Fruit fly (Drosophila melanogaster) Kc167 (cell line): ENCODE results near the gene Tbc1d22.

Experiments
- Myc ChIP-seq: fragments of >200 bp; optimal IDR thresholded peaks from 2 replicates; lab custom pipeline; 2017; ENCODE audit warnings: missing external identifiers
- Sin3A ChIP-seq: fragments of >200 bp; optimal IDR thresholded peaks from 2 replicates; lab custom pipeline; 2018; ENCODE audit warnings: missing external identifiers
- h ChIP-seq: fragments of >200 bp; optimal IDR thresholded peaks from 3 replicates; lab custom pipeline; 2018; ENCODE audit warnings: missing external identifiers
- insv ChIP-seq: fragments of >200 bp; optimal IDR thresholded peaks from 3 replicates; lab custom pipeline; 2018; ENCODE audit warnings: missing external identifiers
- psq ChIP-seq: fragments of >200 bp; optimal IDR thresholded peaks from 2 replicates; lab custom pipeline; 2017; ENCODE audit warnings: missing external identifiers
- ttk ChIP-seq: sonication (Bioruptor generic); optimal IDR thresholded peaks from 2 replicates; lab custom pipeline; 2017; ENCODE audit warnings: missing external identifiers

DNA sequence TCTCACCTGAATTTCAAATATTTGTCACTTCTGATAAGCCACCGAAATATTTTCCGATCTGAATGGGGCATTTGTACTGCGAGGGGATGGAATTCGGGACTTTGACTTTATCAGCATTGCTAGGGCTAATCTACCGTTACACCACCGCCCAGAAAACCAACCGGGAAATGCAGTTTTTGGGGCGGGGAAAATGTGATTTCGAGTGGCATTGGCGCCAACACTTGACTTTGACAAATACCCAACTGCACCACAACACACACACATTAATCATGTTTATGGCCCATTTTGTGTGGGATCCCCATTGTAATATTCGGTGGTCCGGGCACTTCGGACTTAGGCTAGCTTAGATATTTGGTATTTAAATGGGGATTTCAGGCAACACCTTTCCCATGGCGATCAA lies 23.0 kb upstream of the Tbc1d22 start:
- no peak for TF ChIP-seq insv
- no peak for TF ChIP-seq psq (lab: Kevin White, UChicago)
- TF ChIP-seq h (lab: Kevin White, UChicago) = no peak
- TF ChIP-seq ttk (lab: Kevin White, UChicago) = no peak
- no peak for TF ChIP-seq Sin3A (lab: Kevin White, UChicago)
- no peak for TF ChIP-seq Myc (lab: Kevin White, UChicago)
